Worm (Caenorhabditis elegans) whole organism, young adult: ENCODE results near the gene srh-19.
"Not testable (repeated sequence)": the region's sequence is repeated elsewhere in the genome, so short reads cannot be mapped to it uniquely, and the experiment has no call there.

Experiments used
- D2030.7 ChIP-seq: fragments of 200-800 bp; sonication (Bioruptor generic); IDR thresholded peaks from 2 replicates; pipeline ENCODE4 v1.3.6; 2022; ENCODE audit warnings: missing genetic modification reagents, missing genetic modification characterization, missing compliant biosample characterization
- F23B12.7 ChIP-seq: sonication (generic microtip); optimal IDR thresholded peaks from 2 replicates; lab custom pipeline; 2017; ENCODE audit warnings: missing genetic modification characterization, mild to moderate bottlenecking, missing compliant biosample characterization, antibody characterized with exemption, moderate library complexity; ENCODE audit not compliant: insufficient read depth
- K12H6.12 ChIP-seq: fragments of 200-800 bp; sonication (Bioruptor generic); optimal IDR thresholded peaks from 2 replicates; lab custom pipeline; 2018; ENCODE audit warnings: mild to moderate bottlenecking, missing genetic modification characterization, missing compliant biosample characterization
- T07F8.4 ChIP-seq: sonication (generic microtip); optimal IDR thresholded peaks from 2 replicates; lab custom pipeline; 2016; ENCODE audit warnings: mild to moderate bottlenecking, missing genetic modification characterization, moderate library complexity, missing compliant biosample characterization
- T26A5.8 ChIP-seq: sonication (generic microtip); optimal IDR thresholded peaks from 2 replicates; lab custom pipeline; 2016; ENCODE audit warnings: missing genetic modification characterization, missing compliant biosample characterization
- Y67H2A.10 ChIP-seq: fragments of 200-800 bp; sonication (Bioruptor generic); conservative IDR thresholded peaks from 2 replicates; pipeline ENCODE4 v1.3.6; 2022; ENCODE audit warnings: missing genetic modification reagents, missing genetic modification characterization, missing compliant biosample characterization
- aptf-3 ChIP-seq: fragments of 200-800 bp; sonication (Bioruptor generic); IDR thresholded peaks from 2 replicates; pipeline ENCODE4 v1.3.6; 2022; ENCODE audit warnings: missing genetic modification characterization, missing compliant biosample characterization
- ceh-100 ChIP-seq: fragments of 200-800 bp; sonication (Bioruptor generic); IDR thresholded peaks from 2 replicates; pipeline ENCODE4 v1.3.6; 2022; ENCODE audit warnings: missing genetic modification reagents, missing genetic modification characterization, missing compliant biosample characterization
- ceh-27 ChIP-seq: fragments of 200-800 bp; sonication (Bioruptor generic); optimal IDR thresholded peaks from 2 replicates; lab custom pipeline; 2018; ENCODE audit warnings: mild to moderate bottlenecking, missing genetic modification characterization, moderate library complexity, missing compliant biosample characterization
- ceh-40 ChIP-seq: fragments of 200-800 bp; sonication (Bioruptor generic); IDR thresholded peaks from 2 replicates; pipeline ENCODE4 v1.3.6; 2022; ENCODE audit warnings: missing genetic modification characterization, missing compliant biosample characterization
- ceh-79 ChIP-seq: sonication (generic microtip); optimal IDR thresholded peaks from 2 replicates; lab custom pipeline; 2017; ENCODE audit warnings: mild to moderate bottlenecking, missing genetic modification characterization, missing compliant biosample characterization
- efl-1 ChIP-seq: fragments of 150-350 bp; optimal IDR thresholded peaks from 2 replicates; lab custom pipeline; 2014; ENCODE audit warnings: missing biosample characterization, missing genetic modification reagents, missing genetic modification characterization
- egl-18 ChIP-seq: fragments of 200-800 bp; sonication (Bioruptor generic); IDR thresholded peaks from 2 replicates; pipeline ENCODE4 v1.3.6; 2022; ENCODE audit warnings: missing genetic modification reagents, missing genetic modification characterization, missing compliant biosample characterization
- egl-44 ChIP-seq: fragments of 200-800 bp; sonication (Bioruptor generic); IDR thresholded peaks from 2 replicates; pipeline ENCODE4 v1.3.6; 2022; ENCODE audit warnings: missing genetic modification reagents, missing genetic modification characterization, missing compliant biosample characterization
- gei-17 ChIP-seq: fragments of 200-800 bp; sonication (Bioruptor generic); optimal IDR thresholded peaks from 2 replicates; lab custom pipeline; 2018; ENCODE audit warnings: mild to moderate bottlenecking, missing genetic modification characterization, missing compliant biosample characterization
- hmg-1.2 ChIP-seq: fragments of 200-800 bp; sonication (Bioruptor generic); IDR thresholded peaks from 2 replicates; pipeline ENCODE4 v1.3.6; 2022; ENCODE audit warnings: missing genetic modification reagents, missing genetic modification characterization, missing compliant biosample characterization
- let-607 ChIP-seq, 2 experiments: fragments of 200-800 bp in 1 of 2; sonication (Bioruptor generic) in 1 of 2; sonication (generic microtip) in 1 of 2; optimal IDR thresholded peaks; 2 replicates each; lab custom pipeline; 2016 to 2018; ENCODE audit warnings: mild to moderate bottlenecking in 2 of 2, missing compliant biosample characterization in 2 of 2, missing genetic modification characterization in 2 of 2, moderate library complexity in 2 of 2, missing genotype in 1 of 2
- lin-26 ChIP-seq: fragments of 200-800 bp; sonication (Bioruptor generic); IDR thresholded peaks from 2 replicates; pipeline ENCODE4 v1.3.6; 2022; ENCODE audit warnings: missing genetic modification reagents, missing genetic modification characterization, missing compliant biosample characterization
- lir-1 ChIP-seq: fragments of 200-800 bp; sonication (Bioruptor generic); conservative IDR thresholded peaks from 2 replicates; pipeline ENCODE4 v1.3.6; 2022; ENCODE audit warnings: missing genetic modification reagents, missing genetic modification characterization, missing compliant biosample characterization
- lsy-27 ChIP-seq: sonication (generic microtip); optimal IDR thresholded peaks from 2 replicates; lab custom pipeline; 2017; ENCODE audit warnings: missing genetic modification characterization, mild to moderate bottlenecking, missing compliant biosample characterization, antibody characterized with exemption, missing genotype, borderline replicate concordance; ENCODE audit not compliant: insufficient read depth
- madf-10 ChIP-seq: sonication (generic microtip); optimal IDR thresholded peaks from 2 replicates; lab custom pipeline; 2016; ENCODE audit warnings: mild to moderate bottlenecking, missing genetic modification characterization, missing compliant biosample characterization
- madf-6 ChIP-seq: fragments of 200-800 bp; sonication (Bioruptor generic); IDR thresholded peaks from 2 replicates; pipeline ENCODE4 v1.3.6; 2022; ENCODE audit warnings: missing genetic modification reagents, missing genetic modification characterization, missing compliant biosample characterization
- madf-8 ChIP-seq: fragments of 200-800 bp; sonication (Bioruptor generic); conservative IDR thresholded peaks from 2 replicates; pipeline ENCODE4 v1.3.6; 2022; ENCODE audit warnings: missing genetic modification reagents, missing genetic modification characterization, missing compliant biosample characterization
- mcd-1 ChIP-seq: fragments of 200-800 bp; sonication (Bioruptor generic); IDR thresholded peaks from 2 replicates; pipeline ENCODE4 v1.3.6; 2022; ENCODE audit warnings: missing genetic modification reagents, missing genetic modification characterization, missing compliant biosample characterization
- mes-4 ChIP-seq: sonication (generic microtip); optimal IDR thresholded peaks from 2 replicates; lab custom pipeline; 2016; ENCODE audit warnings: missing genotype, missing genetic modification characterization, missing compliant biosample characterization
- nfyb-1 ChIP-seq: fragments of 200-800 bp; sonication (Bioruptor generic); IDR thresholded peaks from 2 replicates; pipeline ENCODE4 v1.3.6; 2022; ENCODE audit warnings: missing genetic modification reagents, missing genetic modification characterization, missing compliant biosample characterization
- pbrm-1 ChIP-seq: fragments of 200-800 bp; sonication (Bioruptor generic); IDR thresholded peaks from 2 replicates; pipeline ENCODE4 v1.3.6; 2022; ENCODE audit warnings: missing genetic modification reagents, missing genetic modification characterization, missing compliant biosample characterization
- repo-1 ChIP-seq: sonication (generic microtip); optimal IDR thresholded peaks from 2 replicates; lab custom pipeline; 2017; ENCODE audit warnings: mild to moderate bottlenecking, missing genetic modification characterization, missing compliant biosample characterization
- snpc-1.3 ChIP-seq: sonication (generic microtip); optimal IDR thresholded peaks from 2 replicates; lab custom pipeline; 2017; ENCODE audit warnings: missing genetic modification characterization, mild to moderate bottlenecking, missing compliant biosample characterization, antibody characterized with exemption, moderate library complexity, missing genotype, missing genetic modification reagents; ENCODE audit not compliant: insufficient read depth
- snpc-3.4 ChIP-seq: sonication (generic microtip); optimal IDR thresholded peaks from 2 replicates; lab custom pipeline; 2017; ENCODE audit warnings: missing genetic modification characterization, mild to moderate bottlenecking, missing compliant biosample characterization, antibody characterized with exemption, moderate library complexity, missing genotype, missing genetic modification reagents
- snpc-4 ChIP-seq, 5 experiments: fragments of 150-350 bp in 1 of 5; sonication (generic microtip) in 4 of 5; optimal IDR thresholded peaks; 2 replicates each; lab custom pipeline; 2014 to 2018; ENCODE audit warnings: missing genetic modification characterization in 5 of 5, missing biosample characterization in 3 of 5, antibody characterized with exemption in 2 of 5, mild to moderate bottlenecking in 2 of 5, missing compliant biosample characterization in 2 of 5, missing genotype in 2 of 5, moderate library complexity in 2 of 5, missing genetic modification reagents in 1 of 5
- sptf-2 ChIP-seq: fragments of 200-800 bp; sonication (Bioruptor generic); optimal IDR thresholded peaks from 2 replicates; lab custom pipeline; 2018; ENCODE audit warnings: mild to moderate bottlenecking, missing genetic modification characterization, missing compliant biosample characterization
- xnd-1 ChIP-seq: sonication (generic microtip); optimal IDR thresholded peaks from 2 replicates; lab custom pipeline; 2016; ENCODE audit warnings: missing genotype, missing genetic modification reagents, missing genetic modification characterization, missing compliant biosample characterization
- ztf-26 ChIP-seq: sonication (generic microtip); optimal IDR thresholded peaks from 2 replicates; lab custom pipeline; 2017; ENCODE audit warnings: missing genetic modification characterization, missing compliant biosample characterization

Gene srh-19

DNA sequence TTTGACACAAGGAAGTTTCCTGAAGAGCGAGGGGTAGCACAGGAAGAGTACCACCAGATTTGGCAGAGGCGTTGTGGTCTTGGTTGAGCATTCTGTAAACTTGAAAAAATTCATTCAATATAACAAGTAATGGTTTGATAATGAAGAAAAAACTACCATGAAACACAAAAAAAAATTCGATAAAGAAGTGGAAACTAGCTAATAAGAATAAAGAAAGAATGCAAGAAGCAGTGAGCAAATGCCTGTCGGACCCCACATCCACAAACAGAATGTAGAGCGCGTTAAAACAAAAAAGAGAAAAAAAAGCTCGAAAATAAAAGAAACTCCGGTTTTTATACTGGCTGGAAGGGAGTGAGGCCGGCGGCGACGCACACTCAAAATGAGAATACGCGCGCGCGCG lies 15.4 kb upstream of the srh-19 start, which contains the start of gene H39E20.1:
H39E20.1 (minus strand) TSS at position 101 of the 400 bp plus-strand sequence.
- TF ChIP-seq D2030.7 (no peak), F23B12.7 (tag; lab: Kevin White, UChicago) (no peak), mes-4 (tag; lab: Kevin White, UChicago) (no peak), egl-18 (no peak), ceh-27 (GFP tag; lab: Kevin White, UChicago) (no peak), lsy-27 (no peak), madf-8 (0 out of 2 replicates have a peak, but pooled peaks have one; percentile 32), madf-6 (GFP tag; lab: Robert Waterston, UW) (no peak), snpc-4 (GFP tag; optimal IDR thresholded peaks at IDR 0.05; lab: Kevin White, UChicago) (no peak), snpc-4 (tag; optimal IDR thresholded peaks at IDR 0.05; lab: Kevin White, UChicago) (no peak), K12H6.12 (tag; lab: Kevin White, UChicago) (no peak), ceh-100 (GFP tag; lab: Robert Waterston, UW) (no peak), hmg-1.2 (no peak), madf-10 (no peak), ceh-40 (GFP tag; lab: Robert Waterston, UW) (no peak), snpc-1.3 (tag; lab: Kevin White, UChicago) (no peak), egl-44 (no peak), xnd-1 (tag; lab: Kevin White, UChicago) (peak; percentile 30), efl-1 (peak; percentile 51), pbrm-1 (GFP tag; lab: Robert Waterston, UW) (no peak), ztf-26 (tag; lab: Kevin White, UChicago) (no peak), gei-17 (GFP tag; lab: Kevin White, UChicago) (no peak)

DNA sequence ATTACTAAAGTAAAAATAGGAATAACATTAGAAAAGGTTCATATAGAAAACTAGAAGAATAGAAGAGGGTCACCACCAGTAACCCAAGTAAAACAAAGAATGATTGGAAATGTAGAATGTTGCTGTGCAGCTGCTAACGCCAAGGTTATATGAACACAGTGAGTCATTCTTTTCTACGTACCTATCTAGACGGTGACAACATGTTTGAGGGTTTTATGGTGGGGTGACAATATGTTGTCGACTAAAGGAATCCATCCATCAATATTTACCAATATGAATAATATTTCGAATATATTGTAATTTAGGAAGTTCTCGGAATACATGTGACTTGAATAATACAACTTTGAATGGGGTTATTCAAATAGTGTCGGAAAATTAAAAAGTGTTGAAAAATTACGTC lies 11.7 kb upstream of the srh-19 start, which contains the start of gene ZK402.5:
ZK402.5 (minus strand) TSS at position 101 of the 400 bp plus-strand sequence.
- TF ChIP-seq F23B12.7 (tag; lab: Kevin White, UChicago) (no peak), nfyb-1 (GFP tag; lab: Robert Waterston, UW) (no peak), sptf-2 (no peak), lir-1 (GFP tag; lab: Robert Waterston, UW) (no peak), lin-26 (no peak), T26A5.8 (no peak), D2030.7 (no peak), mcd-1 (GFP tag; lab: Robert Waterston, UW) (no peak), T07F8.4 (tag; lab: Kevin White, UChicago) (no peak)

DNA sequence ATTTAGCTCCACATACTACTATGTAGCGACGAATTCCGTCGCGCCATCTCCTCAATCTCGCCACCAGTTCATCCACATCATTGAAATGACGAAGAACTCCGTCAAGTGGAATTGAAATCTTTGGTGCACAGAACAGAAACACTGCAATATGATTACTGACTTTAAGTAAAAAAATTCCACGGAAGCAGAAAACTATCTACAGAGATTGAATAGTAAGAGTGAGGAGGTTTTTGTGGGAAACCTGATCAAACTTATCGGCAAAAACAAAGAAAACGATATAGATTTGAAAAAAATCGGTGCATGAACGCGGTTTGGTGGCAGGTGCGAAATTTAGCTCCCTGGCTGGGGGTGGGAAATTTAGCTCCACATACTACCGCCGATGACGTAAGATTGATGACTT lies 9.5 kb upstream of the srh-19 start, which contains the start of gene ZK402.2:
ZK402.2 (plus strand) TSS at position 301 of the 400 bp plus-strand sequence.
- not testable (repeated sequence) for TF ChIP-seq ceh-79 (tag; lab: Kevin White, UChicago); repo-1 (tag; lab: Kevin White, UChicago); let-607 (tag; optimal IDR thresholded peaks at IDR 0.05; lab: Kevin White, UChicago)
- TF ChIP-seq, all 124 proteins: peak for 0; not testable (repeated sequence) for 124

DNA sequence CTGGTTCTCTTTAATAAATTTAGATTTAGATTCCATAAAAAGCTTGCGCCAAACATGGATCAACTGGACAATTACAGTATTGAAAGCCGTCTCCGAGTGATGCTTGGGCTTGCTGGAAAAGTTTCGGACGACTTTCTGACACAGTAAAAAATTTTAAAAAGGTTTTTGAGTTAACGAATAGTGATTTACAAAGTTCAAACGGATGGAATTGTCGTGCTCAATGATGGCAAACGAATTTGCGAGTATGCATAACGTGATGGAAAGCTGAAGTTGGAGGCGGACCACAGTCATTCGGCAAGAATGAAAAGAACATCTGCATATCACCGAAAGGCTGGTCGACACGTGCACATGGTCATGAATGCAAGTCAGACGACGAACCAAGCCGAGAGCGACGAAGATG lies 9.0 kb upstream of the srh-19 start, which contains the start of gene ZK402.1:
ZK402.1 (plus strand) TSS at position 301 of the 400 bp plus-strand sequence.
- TF ChIP-seq aptf-3 (GFP tag; lab: Robert Waterston, UW); snpc-3.4 (tag; lab: Kevin White, UChicago); Y67H2A.10 (GFP tag; lab: Robert Waterston, UW): not testable (repeated sequence)
